Fruit fly (Drosophila melanogaster) whole organism, embryonic: Measurements from ENCODE around the gene CG11811.

Source experiments
- ATbp ChIP-seq: fragments of 200-800 bp; sonication (Bioruptor generic); optimal IDR thresholded peaks from 2 replicates; lab custom pipeline; 2017; ENCODE audit warnings: missing biosample characterization, mild to moderate bottlenecking, missing genetic modification characterization, missing genetic modification reagents
- Aef1 ChIP-seq: fragments of 200-800 bp; sonication (Bioruptor generic); IDR thresholded peaks from 3 replicates; pipeline ENCODE4 v1.3.6; 2022; ENCODE audit warnings: missing biosample characterization, missing genetic modification characterization
- Asciz ChIP-seq: fragments of 200-800 bp; sonication (Bioruptor generic); optimal IDR thresholded peaks from 2 replicates; lab custom pipeline; 2017; ENCODE audit warnings: missing biosample characterization, mild to moderate bottlenecking, missing genetic modification characterization, missing genetic modification reagents
- CG10147 ChIP-seq: fragments of 200-800 bp; sonication (Bioruptor generic); optimal IDR thresholded peaks from 2 replicates; lab custom pipeline; 2019; ENCODE audit warnings: missing biosample characterization, mild to moderate bottlenecking, missing genetic modification characterization, moderate library complexity
- CG10274 ChIP-seq: fragments of 200-800 bp; sonication (Bioruptor generic); optimal IDR thresholded peaks from 3 replicates; lab custom pipeline; 2017; ENCODE audit warnings: missing biosample characterization, mild to moderate bottlenecking, missing genetic modification characterization
- CG10654 ChIP-seq: fragments of 200-800 bp; sonication (Bioruptor generic); optimal IDR thresholded peaks from 2 replicates; lab custom pipeline; 2016; ENCODE audit warnings: missing biosample characterization, missing genetic modification characterization
- CG11723 ChIP-seq: fragments of 200-800 bp; sonication (Bioruptor generic); optimal IDR thresholded peaks from 2 replicates; lab custom pipeline; 2017; ENCODE audit warnings: missing biosample characterization, mild to moderate bottlenecking, missing genetic modification characterization
- CG1233 ChIP-seq: fragments of 200-800 bp; sonication (Bioruptor generic); optimal IDR thresholded peaks from 4 replicates; lab custom pipeline; 2018; ENCODE audit warnings: missing biosample characterization, mild to moderate bottlenecking, missing genetic modification characterization
- CG14014 ChIP-seq: fragments of 200-800 bp; sonication (Bioruptor generic); IDR thresholded peaks from 2 replicates; pipeline ENCODE4 v1.3.6; 2022; ENCODE audit warnings: missing biosample characterization, missing genetic modification characterization
- CG16779 ChIP-seq: fragments of 200-800 bp; sonication (Bioruptor generic); IDR thresholded peaks from 2 replicates; pipeline ENCODE4 v1.3.6; 2022; ENCODE audit warnings: missing biosample characterization, missing genetic modification characterization
- CG2120 ChIP-seq: fragments of 200-800 bp; sonication (Bioruptor generic); optimal IDR thresholded peaks from 3 replicates; lab custom pipeline; 2016; ENCODE audit warnings: missing biosample characterization, missing genetic modification characterization
- CG2199 ChIP-seq: fragments of 200-800 bp; sonication (Bioruptor generic); IDR thresholded peaks from 3 replicates; pipeline ENCODE4 v1.3.6; 2022; ENCODE audit warnings: missing biosample characterization, missing genetic modification characterization
- CG32767 ChIP-seq: fragments of 200-800 bp; sonication (Bioruptor generic); IDR thresholded peaks from 2 replicates; pipeline ENCODE4 v1.3.6; 2022; ENCODE audit warnings: missing biosample characterization, missing genetic modification characterization
- CG34376 ChIP-seq: fragments of 200-800 bp; sonication (Bioruptor generic); optimal IDR thresholded peaks from 2 replicates; lab custom pipeline; 2018; ENCODE audit warnings: missing biosample characterization, mild to moderate bottlenecking, missing genetic modification characterization
- CG34422 ChIP-seq: fragments of 200-800 bp; sonication (Bioruptor generic); IDR thresholded peaks from 3 replicates; pipeline ENCODE4 v1.3.6; 2022; ENCODE audit warnings: missing biosample characterization, missing genetic modification characterization
- CG4360 ChIP-seq: fragments of 200-800 bp; sonication (Bioruptor generic); IDR thresholded peaks from 2 replicates; pipeline ENCODE4 v1.3.6; 2022; ENCODE audit warnings: missing biosample characterization, missing genetic modification characterization
- CG6654 ChIP-seq: fragments of 200-800 bp; sonication (Bioruptor generic); optimal IDR thresholded peaks from 2 replicates; lab custom pipeline; 2017; ENCODE audit warnings: missing biosample characterization, mild to moderate bottlenecking, missing genetic modification characterization
- CG6854 ChIP-seq: fragments of 200-800 bp; sonication (Bioruptor generic); optimal IDR thresholded peaks from 3 replicates; lab custom pipeline; 2017; ENCODE audit warnings: missing biosample characterization, mild to moderate bottlenecking, missing genetic modification characterization
- CG7357 ChIP-seq: fragments of 200-800 bp; sonication (Bioruptor generic); IDR thresholded peaks from 3 replicates; pipeline ENCODE4 v1.3.6; 2022; ENCODE audit warnings: missing biosample characterization, missing genetic modification characterization
- CG7745 ChIP-seq: fragments of 200-800 bp; sonication (Bioruptor generic); optimal IDR thresholded peaks from 2 replicates; lab custom pipeline; 2018; ENCODE audit warnings: missing biosample characterization, mild to moderate bottlenecking, missing genetic modification characterization, moderate library complexity
- CG8290 ChIP-seq, 3 experiments: fragments of 200-800 bp; sonication (Bioruptor generic); optimal IDR thresholded peaks; 2 replicates each; lab custom pipeline; 2016 to 2019; ENCODE audit warnings: missing biosample characterization in 3 of 3, missing genetic modification characterization in 3 of 3, mild to moderate bottlenecking in 2 of 3, moderate library complexity in 1 of 3
- CG8478 ChIP-seq: fragments of >200 bp; optimal IDR thresholded peaks from 2 replicates; lab custom pipeline; 2018
- Drgx ChIP-seq: fragments of 200-800 bp; sonication (Bioruptor generic); IDR thresholded peaks from 2 replicates; pipeline ENCODE4 v1.3.6; 2022; ENCODE audit warnings: missing biosample characterization, missing genetic modification characterization
- Fer3 ChIP-seq: fragments of 200-800 bp; sonication (Bioruptor generic); optimal IDR thresholded peaks from 2 replicates; lab custom pipeline; 2018; ENCODE audit warnings: missing biosample characterization, mild to moderate bottlenecking, missing genetic modification characterization, moderate library complexity
- H2.0 ChIP-seq: fragments of 200-800 bp; sonication (Bioruptor generic); IDR thresholded peaks from 2 replicates; pipeline ENCODE4 v1.3.6; 2022; ENCODE audit warnings: missing biosample characterization, missing genetic modification characterization
- Hr78 ChIP-seq, 2 experiments: fragments of 200-800 bp in 1 of 2; fragments of >200 bp in 1 of 2; sonication (Bioruptor generic) in 1 of 2; optimal IDR thresholded peaks; 2 replicates each; lab custom pipeline; 2017 to 2019; ENCODE audit warnings: missing biosample characterization in 2 of 2, missing genetic modification characterization in 2 of 2, mild to moderate bottlenecking in 1 of 2, moderate library complexity in 1 of 2
- Neu2 ChIP-seq: fragments of 200-800 bp; sonication (Bioruptor generic); optimal IDR thresholded peaks from 3 replicates; lab custom pipeline; 2016; ENCODE audit warnings: missing biosample characterization, missing genetic modification characterization, borderline replicate concordance
- Rfx ChIP-seq: fragments of 200-800 bp; sonication (Bioruptor generic); IDR thresholded peaks from 2 replicates; pipeline ENCODE4 v1.3.6; 2022; ENCODE audit warnings: missing biosample characterization, missing genetic modification characterization
- Sin3A ChIP-seq: fragments of >200 bp; optimal IDR thresholded peaks from 2 replicates; lab custom pipeline; 2018
- Sry-β ChIP-seq: fragments of 200-800 bp; sonication (Bioruptor generic); optimal IDR thresholded peaks from 2 replicates; lab custom pipeline; 2018; ENCODE audit warnings: missing biosample characterization, mild to moderate bottlenecking, missing genetic modification characterization, moderate library complexity
- Xrp1 ChIP-seq: fragments of 200-800 bp; sonication (Bioruptor generic); IDR thresholded peaks from 2 replicates; pipeline ENCODE4 v1.3.6; 2022; ENCODE audit warnings: missing biosample characterization, missing genetic modification characterization
- ara ChIP-seq: fragments of 200-800 bp; sonication (Bioruptor generic); IDR thresholded peaks from 2 replicates; pipeline ENCODE4 v1.3.6; 2022; ENCODE audit warnings: missing biosample characterization, missing genetic modification characterization
- ash1 ChIP-seq: fragments of 200-800 bp; sonication (Bioruptor generic); optimal IDR thresholded peaks from 2 replicates; lab custom pipeline; 2018; ENCODE audit warnings: missing biosample characterization, mild to moderate bottlenecking, missing genetic modification characterization
- cas ChIP-seq: fragments of 200-800 bp; sonication (Bioruptor generic); IDR thresholded peaks from 2 replicates; pipeline ENCODE4 v1.3.6; 2022; ENCODE audit warnings: missing biosample characterization, missing genetic modification characterization
- chm ChIP-seq: fragments of 200-800 bp; sonication (Bioruptor generic); IDR thresholded peaks from 2 replicates; pipeline ENCODE4 v1.3.6; 2022; ENCODE audit warnings: missing biosample characterization, missing genetic modification characterization
- ci ChIP-seq: fragments of 200-800 bp; sonication (Bioruptor generic); IDR thresholded peaks from 3 replicates; pipeline ENCODE4 v1.3.6; 2022; ENCODE audit warnings: missing biosample characterization, missing genetic modification characterization
- gem ChIP-seq: fragments of 200-800 bp; sonication (Bioruptor generic); optimal IDR thresholded peaks from 2 replicates; lab custom pipeline; 2019; ENCODE audit warnings: missing biosample characterization, mild to moderate bottlenecking, missing genetic modification characterization, moderate library complexity
- gsb ChIP-seq: fragments of 200-800 bp; sonication (Bioruptor generic); IDR thresholded peaks from 2 replicates; pipeline ENCODE4 v1.3.6; 2022; ENCODE audit warnings: missing biosample characterization, missing genetic modification characterization
- inv ChIP-seq: fragments of 200-800 bp; sonication (Bioruptor generic); IDR thresholded peaks from 2 replicates; pipeline ENCODE4 v1.3.6; 2022; ENCODE audit warnings: missing biosample characterization, missing genetic modification characterization; ENCODE audit not compliant: partially characterized antibody
- lab ChIP-seq: fragments of 200-800 bp; sonication (Bioruptor generic); optimal IDR thresholded peaks from 3 replicates; lab custom pipeline; 2017; ENCODE audit warnings: missing biosample characterization, missing genetic modification characterization, mild to moderate bottlenecking, moderate library complexity, missing genetic modification reagents
- lbe ChIP-seq: fragments of 200-800 bp; sonication (Bioruptor generic); optimal IDR thresholded peaks from 2 replicates; lab custom pipeline; 2016; ENCODE audit warnings: missing biosample characterization, mild to moderate bottlenecking, missing genetic modification characterization
- pho ChIP-seq: fragments of 200-800 bp; sonication (Bioruptor generic); optimal IDR thresholded peaks from 2 replicates; lab custom pipeline; 2016; ENCODE audit warnings: missing biosample characterization, missing genetic modification characterization
- pros ChIP-seq: fragments of 200-800 bp; sonication (Bioruptor generic); optimal IDR thresholded peaks from 3 replicates; lab custom pipeline; 2019; ENCODE audit warnings: missing biosample characterization, mild to moderate bottlenecking, missing genetic modification characterization, moderate library complexity
- ranshi ChIP-seq: fragments of 200-800 bp; sonication (Bioruptor generic); IDR thresholded peaks from 2 replicates; pipeline ENCODE4 v1.3.6; 2022; ENCODE audit warnings: missing biosample characterization, missing genetic modification characterization
- scrt ChIP-seq: fragments of 200-800 bp; sonication (Bioruptor generic); optimal IDR thresholded peaks from 2 replicates; lab custom pipeline; 2018; ENCODE audit warnings: missing biosample characterization, mild to moderate bottlenecking, missing genetic modification characterization, moderate library complexity
- sisA ChIP-seq: fragments of 200-800 bp; sonication (Bioruptor generic); IDR thresholded peaks from 2 replicates; pipeline ENCODE4 v1.3.6; 2022; ENCODE audit warnings: missing biosample characterization, missing genetic modification characterization
- ttk ChIP-seq: fragments of 200-800 bp; sonication (Bioruptor generic); IDR thresholded peaks from 2 replicates; pipeline ENCODE4 v2.1.2; 2022; ENCODE audit warnings: missing biosample characterization, missing genetic modification characterization
- vnd ChIP-seq: fragments of 200-800 bp; sonication (Bioruptor generic); IDR thresholded peaks from 3 replicates; pipeline ENCODE4 v1.3.6; 2022; ENCODE audit warnings: missing biosample characterization, missing genetic modification characterization; ENCODE audit not compliant: partially characterized antibody
- wek ChIP-seq: fragments of 200-800 bp; sonication (Bioruptor generic); optimal IDR thresholded peaks from 3 replicates; lab custom pipeline; 2018; ENCODE audit warnings: missing biosample characterization, mild to moderate bottlenecking, missing genetic modification characterization, moderate library complexity
- zfh1 ChIP-seq: fragments of 200-800 bp; sonication (Bioruptor generic); IDR thresholded peaks from 3 replicates; pipeline ENCODE4 v1.3.6; 2022; ENCODE audit warnings: missing biosample characterization, missing genetic modification characterization

CG11811 gene

DNA sequence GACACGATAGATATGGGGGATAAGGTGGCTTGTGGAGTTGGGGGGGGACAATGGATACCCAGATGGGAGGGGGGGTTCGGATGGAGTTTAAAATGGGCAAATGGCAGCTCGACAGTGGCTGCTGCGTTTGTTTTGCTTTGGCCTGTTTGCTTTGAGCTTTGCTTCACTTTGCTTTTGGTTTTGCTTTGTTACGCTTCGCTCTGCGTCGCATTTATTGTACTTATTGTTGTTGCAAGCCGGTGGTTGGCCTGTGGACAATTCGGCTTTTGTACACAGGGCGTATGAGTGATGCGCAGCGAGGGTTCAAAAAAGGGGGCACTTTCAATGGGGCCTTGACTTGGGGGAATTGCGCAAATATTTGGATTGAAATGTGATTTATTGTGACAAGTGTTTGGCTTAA lies 50.3 kb downstream of the CG11811 start (continued):
- no peak for TF ChIP-seq CG10274 (GFP tag; lab: Kevin White, UChicago)
- peak; percentile 4 for TF ChIP-seq Sry-β (GFP tag; lab: Kevin White, UChicago)
- TF ChIP-seq sisA (GFP tag; lab: Robert Waterston, UW) = no peak
- TF ChIP-seq CG8478 (lab: Kevin White, UChicago) = no peak
- peak in 1 of 2 experiments; percentile 9 for TF ChIP-seq Hr78 (GFP tag; optimal IDR thresholded peaks at IDR 0.05; lab: Kevin White, UChicago)
- TF ChIP-seq CG10147 (GFP tag; lab: Kevin White, UChicago) = no peak
- 0 out of 3 replicates have a peak, but pooled peaks have one; percentile 14 for TF ChIP-seq CG7357 (GFP tag; lab: Robert Waterston, UW)
- peak; percentile 78; the same call in 2 of the 3 replicates for TF ChIP-seq ci
- TF ChIP-seq Drgx (GFP tag; lab: Robert Waterston, UW) = 0 out of 2 replicates have a peak, but pooled peaks have one; percentile 14
- no peak for TF ChIP-seq ash1 (GFP tag; lab: Kevin White, UChicago)
- TF ChIP-seq Asciz (GFP tag; lab: Kevin White, UChicago) = peak; percentile 62
- TF ChIP-seq CG6654 = no peak
- peak; percentile 18 for TF ChIP-seq Fer3 (tag; lab: Kevin White, UChicago)
- no peak for TF ChIP-seq Neu2 (GFP tag; lab: Kevin White, UChicago)
- TF ChIP-seq CG2199 (GFP tag; lab: Robert Waterston, UW) = no peak
- peak; percentile 24; the same call in 1 of the 2 replicates for TF ChIP-seq CG16779 (GFP tag; lab: Robert Waterston, UW)
- TF ChIP-seq gem = no peak
- TF ChIP-seq CG6854 = no peak
- TF ChIP-seq inv (GFP tag; lab: Robert Waterston, UW) = no peak
- TF ChIP-seq ranshi (GFP tag; lab: Robert Waterston, UW) = peak; percentile 4; the same call in 1 of the 2 replicates
- 0 out of 3 replicates have a peak, but pooled peaks have one; percentile 9 for TF ChIP-seq CG34422 (GFP tag; lab: Robert Waterston, UW)
- no peak for TF ChIP-seq CG2120 (GFP tag; lab: Kevin White, UChicago)
- TF ChIP-seq lbe (GFP tag; lab: Kevin White, UChicago) = no peak
- TF ChIP-seq scrt (GFP tag; lab: Kevin White, UChicago) = no peak
- no peak for TF ChIP-seq vnd (GFP tag; lab: Robert Waterston, UW)
- TF ChIP-seq wek (GFP tag; lab: Kevin White, UChicago) = peak; percentile 20
- TF ChIP-seq CG32767 = 0 out of 2 replicates have a peak, but pooled peaks have one; percentile 11
- TF ChIP-seq pho (GFP tag; lab: Kevin White, UChicago) = no peak
- TF ChIP-seq CG1233 (GFP tag; lab: Kevin White, UChicago) = no peak
- no peak for TF ChIP-seq pros (GFP tag; lab: Kevin White, UChicago)
- TF ChIP-seq Aef1 (GFP tag; lab: Robert Waterston, UW) = peak; percentile 13; the same call in 1 of the 3 replicates
- TF ChIP-seq chm (GFP tag; lab: Robert Waterston, UW) = 0 out of 2 replicates have a peak, but pooled peaks have one; percentile 17
- TF ChIP-seq ara (GFP tag; lab: Robert Waterston, UW) = peak; percentile 23; the same call in 1 of the 2 replicates
- TF ChIP-seq ttk (GFP tag; lab: Robert Waterston, UW) = 0 out of 2 replicates have a peak, but pooled peaks have one; percentile 10
- no peak for TF ChIP-seq cas (GFP tag; lab: Robert Waterston, UW)
- TF ChIP-seq CG34376 (GFP tag; lab: Kevin White, UChicago) = no peak
- no peak for TF ChIP-seq CG11723 (GFP tag; lab: Kevin White, UChicago)
- TF ChIP-seq Rfx (GFP tag; lab: Robert Waterston, UW) = 0 out of 2 replicates have a peak, but pooled peaks have one; percentile 7
- no peak for TF ChIP-seq CG8290 (GFP tag; optimal IDR thresholded peaks at IDR 0.05; lab: Kevin White, UChicago)
- TF ChIP-seq CG8290 (tag; optimal IDR thresholded peaks at IDR 0.05; lab: Kevin White, UChicago) = peak in 1 of 2 experiments; percentile 24
- TF ChIP-seq ATbp (GFP tag; lab: Kevin White, UChicago) = peak; percentile 77
- peak; percentile 44; the same call in 1 of the 2 replicates for TF ChIP-seq gsb
- TF ChIP-seq lab (GFP tag; lab: Kevin White, UChicago) = peak; percentile 29
- 0 out of 3 replicates have a peak, but pooled peaks have one; percentile 48 for TF ChIP-seq zfh1 (GFP tag; lab: Robert Waterston, UW)
- TF ChIP-seq CG14014 (GFP tag; lab: Robert Waterston, UW) = no peak
- TF ChIP-seq CG10654 = no peak
- peak; percentile 39; the same call in 1 of the 2 replicates for TF ChIP-seq Xrp1 (GFP tag; lab: Robert Waterston, UW)
- TF ChIP-seq Sin3A (lab: Kevin White, UChicago) = no peak
- 0 out of 2 replicates have a peak, but pooled peaks have one; percentile 17 for TF ChIP-seq CG4360 (GFP tag; lab: Robert Waterston, UW)
- no peak for TF ChIP-seq H2.0
- TF ChIP-seq CG7745 (tag; lab: Kevin White, UChicago) = no peak
